Fruit fly (Drosophila melanogaster): ENCODE measurements around the gene Cpr65Ay.

DNA sequence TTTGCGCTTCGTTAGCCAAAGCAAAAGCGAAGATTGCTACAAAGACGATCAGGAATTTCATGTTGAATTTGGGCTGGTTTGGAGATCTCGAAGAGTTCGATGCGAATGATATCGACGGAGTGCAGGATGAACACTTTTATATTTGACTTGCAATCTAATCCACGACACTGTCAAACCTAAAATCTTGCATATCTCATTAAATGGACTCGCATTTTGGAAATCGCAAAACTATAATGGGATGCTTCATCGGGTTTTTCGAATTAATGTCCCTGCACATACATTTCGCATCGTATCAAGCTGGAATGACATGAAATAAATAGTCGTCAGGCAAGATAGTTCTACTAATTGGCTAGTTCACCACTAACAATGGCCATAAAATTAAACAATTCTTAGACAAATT is 20.4 kb downstream of the Cpr65Ay start, which contains the start of gene Lcp65Ae:
- TF ChIP-seq CG8478 (optimal IDR thresholded peaks at IDR 0.05) (no peak), CTCF (optimal IDR thresholded peaks at IDR 0.05) (no peak)
